Worm (Caenorhabditis elegans): ENCODE data around the gene C02E7.8.

Gene C02E7.8

DNA sequence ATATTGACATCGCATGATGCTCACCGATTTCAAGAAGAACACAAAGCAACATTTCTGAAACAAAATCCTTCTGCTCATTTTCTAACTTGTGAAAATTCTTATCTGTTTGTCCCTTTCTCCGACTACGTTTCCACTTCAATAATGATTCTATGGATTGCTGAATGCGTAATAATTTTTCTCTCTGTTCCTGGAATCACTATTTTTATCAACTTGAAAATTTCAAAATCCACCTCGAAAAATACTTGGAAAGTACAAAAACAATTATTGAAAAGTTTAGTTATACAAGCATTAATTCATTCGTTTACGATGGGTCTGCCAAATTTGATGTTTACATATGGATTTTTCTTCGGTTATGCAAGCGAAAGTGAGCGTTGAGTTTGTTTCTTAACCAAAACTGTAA is 1.4 kb upstream of the C02E7.8 start, which contains the start of gene srh-22:
TSS of gene srh-22 (plus strand) at position 301 of the 400 bp plus-strand sequence.
- no peak for TF ChIP-seq hmbx-1 (tag; optimal IDR thresholded peaks at IDR 0.05)
- no peak for TF ChIP-seq F13C5.2 (tag; optimal IDR thresholded peaks at IDR 0.05)
- no peak for TF ChIP-seq sea-1 (GFP tag; conservative IDR thresholded peaks at IDR 0.05)
- no peak for TF ChIP-seq scrt-1 (GFP tag; IDR thresholded peaks at IDR 0.05)
- no peak for TF ChIP-seq tbx-11 (GFP tag; IDR thresholded peaks at IDR 0.05)

DNA sequence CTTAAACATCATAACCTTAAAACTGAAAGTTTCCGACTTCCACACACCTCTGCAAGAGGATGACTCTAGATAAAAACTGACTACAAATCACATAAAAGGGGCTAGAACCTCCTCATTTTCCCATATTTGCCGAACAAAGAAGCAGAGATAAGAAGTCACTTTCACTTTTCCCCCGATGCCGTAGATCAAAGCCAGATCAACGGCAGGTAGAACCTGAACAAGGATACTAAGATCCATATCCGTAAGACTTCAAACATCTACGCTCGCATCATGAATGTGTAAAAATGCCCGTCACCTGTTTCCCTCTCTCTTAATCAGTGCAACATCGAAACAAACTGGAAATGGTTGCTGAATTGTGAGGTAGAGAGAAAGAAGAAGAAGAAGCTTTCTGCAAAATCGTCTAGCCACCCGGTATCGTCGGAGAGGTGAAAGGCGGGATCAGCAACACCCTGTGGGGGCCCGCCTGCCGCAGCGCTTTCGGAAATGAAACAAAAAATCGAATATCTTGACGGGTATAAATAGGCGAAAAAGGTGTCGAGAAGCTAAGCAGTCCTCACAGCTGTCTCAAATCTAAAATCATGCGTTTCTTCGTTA is 1.8 kb downstream of the C02E7.8 start, which contains the start of gene C02E7.6:
TSS of gene C02E7.6 (plus strand) at position 544 of the 594 bp plus-strand sequence.
- no peak for TF ChIP-seq flt-1 (GFP tag; IDR thresholded peaks at IDR 0.05)
- no peak for TF ChIP-seq ceh-13 (GFP tag; optimal IDR thresholded peaks at IDR 0.05)
- TF ChIP-seq pes-1 (GFP tag; IDR thresholded peaks at IDR 0.05): no peak
- TF ChIP-seq B0310.2 (tag; optimal IDR thresholded peaks at IDR 0.05): no peak
- TF ChIP-seq sea-1 (GFP tag; conservative IDR thresholded peaks at IDR 0.05): no peak
- no peak for TF ChIP-seq ceh-36 (tag; optimal IDR thresholded peaks at IDR 0.05)
- no peak for TF ChIP-seq tbx-11 (GFP tag; IDR thresholded peaks at IDR 0.05)
- TF ChIP-seq hmbx-1 (tag; optimal IDR thresholded peaks at IDR 0.05): no peak

DNA sequence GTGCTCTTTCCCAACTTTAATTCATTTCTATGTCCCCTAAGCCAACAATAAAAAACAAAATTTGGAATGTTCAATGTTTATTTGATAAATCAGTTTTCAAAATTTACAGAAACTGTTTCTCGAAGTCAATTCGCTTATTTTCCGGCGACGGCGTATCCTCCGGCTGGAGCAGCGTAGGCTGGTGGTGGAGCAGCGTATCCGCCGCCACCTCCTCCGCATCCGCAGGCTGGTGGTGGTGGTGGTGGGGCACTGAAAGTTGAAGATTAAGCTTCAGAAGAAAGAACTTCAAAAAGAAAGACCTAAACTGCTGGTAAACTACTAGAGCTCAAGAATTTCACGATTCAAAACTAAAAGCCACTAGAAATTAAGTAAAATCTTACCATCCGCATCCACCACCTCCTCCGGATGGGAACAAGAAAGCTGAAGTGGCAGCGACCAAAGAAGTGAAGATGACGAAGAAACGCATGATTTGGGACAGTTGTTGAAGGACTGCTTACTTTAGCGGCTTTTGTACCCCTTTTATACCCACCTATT is 2.4 kb downstream of the C02E7.8 start, which contains the start of gene C02E7.7:
TSS of gene C02E7.7 (minus strand) at position 484 of the 534 bp plus-strand sequence.
- TF ChIP-seq aly-1 (tag; optimal IDR thresholded peaks at IDR 0.05) (no peak), tra-4 (tag; optimal IDR thresholded peaks at IDR 0.05) (no peak), hnd-1 (tag; optimal IDR thresholded peaks at IDR 0.05) (no peak)

DNA sequence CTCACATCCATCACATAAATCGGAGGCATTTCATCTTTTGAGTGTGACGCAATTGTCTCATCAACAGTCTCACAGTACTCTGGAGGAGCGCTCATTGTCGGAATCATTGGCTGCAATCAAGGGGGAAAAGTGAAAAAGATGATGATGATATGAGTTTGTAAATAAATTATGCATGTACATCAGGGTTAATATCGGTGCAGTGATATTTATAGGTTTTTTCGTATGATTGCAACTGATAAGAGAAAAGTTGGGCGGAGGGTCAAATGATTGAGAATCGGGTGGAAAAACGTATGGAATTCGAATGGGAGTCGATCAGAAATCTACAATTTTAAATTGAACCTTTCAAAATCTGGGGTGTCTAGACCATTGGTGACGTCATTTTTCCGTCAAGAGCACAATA is 5.7 kb downstream of the C02E7.8 start, which contains the start of gene H23N18.6:
TSS of gene H23N18.6 (minus strand) at position 201 of the 400 bp plus-strand sequence.
- TF ChIP-seq ceh-36 (tag; optimal IDR thresholded peaks at IDR 0.05): no peak
- TF ChIP-seq hmg-4 (GFP tag; optimal IDR thresholded peaks at IDR 0.05): no peak
- no peak for TF ChIP-seq ceh-13 (GFP tag; optimal IDR thresholded peaks at IDR 0.05)
- no peak for TF ChIP-seq hnd-1 (tag; optimal IDR thresholded peaks at IDR 0.05)
- TF ChIP-seq ama-1 (optimal IDR thresholded peaks at IDR 0.05): no peak
- TF ChIP-seq aly-1 (tag; optimal IDR thresholded peaks at IDR 0.05): no peak
- no peak for TF ChIP-seq pes-1 (GFP tag; IDR thresholded peaks at IDR 0.05)
- no peak for TF ChIP-seq scrt-1 (GFP tag; IDR thresholded peaks at IDR 0.05)
- no peak for TF ChIP-seq sea-1 (GFP tag; conservative IDR thresholded peaks at IDR 0.05)
- TF ChIP-seq ets-7 (tag; optimal IDR thresholded peaks at IDR 0.05): no peak
- no peak for TF ChIP-seq hmbx-1 (tag; optimal IDR thresholded peaks at IDR 0.05)

DNA sequence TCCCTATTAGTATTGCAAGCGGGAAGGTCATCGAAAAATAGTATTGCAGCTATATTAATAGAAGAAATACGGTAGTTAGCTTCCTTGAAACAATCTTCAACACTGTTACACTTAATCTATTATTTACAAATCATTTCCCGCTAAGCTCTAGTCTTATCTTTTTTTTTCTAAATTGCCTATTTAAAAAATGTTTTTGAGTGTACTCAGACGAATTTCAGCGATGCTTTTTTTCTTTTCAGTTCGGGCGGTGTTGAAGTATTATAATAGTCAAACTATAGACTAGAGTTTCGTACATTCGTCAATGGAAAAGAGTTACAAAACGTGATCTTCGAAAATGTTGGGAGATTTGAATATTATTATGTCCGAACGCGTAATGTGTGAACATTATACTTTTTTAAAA is 6.7 kb downstream of the C02E7.8 start:
- TF ChIP-seq sea-1 (GFP tag; conservative IDR thresholded peaks at IDR 0.05): no peak

DNA sequence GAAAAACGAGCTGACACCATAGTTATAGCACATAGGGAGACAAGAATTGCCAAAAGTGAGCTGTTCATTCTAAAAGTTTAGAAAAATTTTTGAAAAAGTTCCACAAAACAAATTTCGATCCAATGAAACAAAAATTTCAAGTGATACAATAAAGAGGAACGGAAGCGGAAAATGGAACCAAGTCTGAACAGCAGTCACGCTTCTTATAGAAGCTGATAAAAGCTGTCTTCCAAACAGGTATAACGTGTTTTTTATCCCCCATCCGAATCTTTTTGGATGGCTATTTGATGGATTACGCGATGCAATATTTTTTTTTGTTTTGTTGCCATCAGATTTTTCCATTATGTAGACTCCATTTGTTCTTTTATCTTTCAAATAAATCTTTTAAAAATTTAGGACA is 8.3 kb downstream of the C02E7.8 start, which contains the start of gene H23N18.5:
TSS of gene H23N18.5 (minus strand) at position 69 of the 400 bp plus-strand sequence.
- TF ChIP-seq F13C5.2 (tag; optimal IDR thresholded peaks at IDR 0.05) (no peak), tbx-37 (GFP tag; conservative IDR thresholded peaks at IDR 0.05) (no peak), hmbx-1 (tag; optimal IDR thresholded peaks at IDR 0.05) (no peak), sea-1 (GFP tag; conservative IDR thresholded peaks at IDR 0.05) (no peak), tra-4 (tag; optimal IDR thresholded peaks at IDR 0.05) (no peak), aly-1 (tag; optimal IDR thresholded peaks at IDR 0.05) (no peak)

DNA sequence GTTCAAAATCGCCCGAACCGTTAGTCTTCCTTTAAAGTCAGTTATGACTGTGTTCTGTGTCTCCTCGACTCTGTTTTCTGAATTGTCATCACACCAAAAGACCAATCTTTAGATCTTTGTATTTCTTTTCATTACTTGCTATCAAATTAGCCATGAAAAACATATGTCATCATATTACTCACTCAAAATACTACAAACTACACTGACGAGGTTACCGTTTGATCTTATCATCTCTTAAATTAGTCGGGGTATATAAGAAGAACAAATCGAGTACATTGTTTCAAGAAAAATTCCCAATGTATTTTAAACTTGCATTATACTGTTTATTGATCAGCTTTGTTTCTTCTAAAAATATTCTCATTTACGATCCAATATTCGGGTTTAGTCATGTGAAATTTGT is 12.0 kb downstream of the C02E7.8 start, which contains the start of gene ugt-13:
TSS of gene ugt-13 (plus strand) at position 294 of the 400 bp plus-strand sequence.
- TF ChIP-seq tra-4 (tag; optimal IDR thresholded peaks at IDR 0.05): no peak
- no peak for TF ChIP-seq scrt-1 (GFP tag; IDR thresholded peaks at IDR 0.05)
- TF ChIP-seq tbx-11 (GFP tag; IDR thresholded peaks at IDR 0.05): no peak
- no peak for TF ChIP-seq tbx-37 (GFP tag; conservative IDR thresholded peaks at IDR 0.05)
- TF ChIP-seq ama-1 (optimal IDR thresholded peaks at IDR 0.05): no peak
- TF ChIP-seq hmbx-1 (tag; optimal IDR thresholded peaks at IDR 0.05): no peak
- no peak for TF ChIP-seq F13C5.2 (tag; optimal IDR thresholded peaks at IDR 0.05)
- TF ChIP-seq ets-7 (tag; optimal IDR thresholded peaks at IDR 0.05): no peak
- no peak for TF ChIP-seq ceh-36 (tag; optimal IDR thresholded peaks at IDR 0.05)
- no peak for TF ChIP-seq ceh-13 (GFP tag; optimal IDR thresholded peaks at IDR 0.05)
- no peak for TF ChIP-seq sea-1 (GFP tag; conservative IDR thresholded peaks at IDR 0.05)
- TF ChIP-seq flt-1 (GFP tag; IDR thresholded peaks at IDR 0.05): no peak
- TF ChIP-seq B0310.2 (tag; optimal IDR thresholded peaks at IDR 0.05): no peak
- no peak for TF ChIP-seq hmg-4 (GFP tag; optimal IDR thresholded peaks at IDR 0.05)
- no peak for TF ChIP-seq hnd-1 (tag; optimal IDR thresholded peaks at IDR 0.05)
- no peak for TF ChIP-seq aly-1 (tag; optimal IDR thresholded peaks at IDR 0.05)
- no peak for TF ChIP-seq pes-1 (GFP tag; IDR thresholded peaks at IDR 0.05)

DNA sequence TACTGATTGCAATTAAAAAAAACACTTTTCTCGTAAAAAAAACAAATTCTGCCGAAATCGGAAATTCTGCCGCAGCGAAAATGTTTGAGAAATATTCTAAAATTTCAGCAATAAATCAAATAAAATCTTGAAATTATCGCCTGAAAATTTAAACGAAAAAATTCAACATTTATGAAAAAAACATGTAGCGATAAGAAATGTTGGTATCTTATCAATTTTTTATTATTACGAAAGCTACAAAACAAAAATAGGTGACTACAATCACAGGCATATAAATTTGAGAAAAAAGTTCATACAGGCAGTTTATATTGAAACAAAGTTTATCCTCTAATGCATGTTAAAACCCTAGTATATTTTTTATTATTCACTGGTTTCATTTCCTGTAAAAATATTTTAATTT is 14.6 kb downstream of the C02E7.8 start, which contains the start of gene ugt-14:
TSS of gene ugt-14 (plus strand) at position 301 of the 400 bp plus-strand sequence.
- no peak for TF ChIP-seq ceh-36 (tag; optimal IDR thresholded peaks at IDR 0.05)
- TF ChIP-seq hnd-1 (tag; optimal IDR thresholded peaks at IDR 0.05): no peak
- TF ChIP-seq F13C5.2 (tag; optimal IDR thresholded peaks at IDR 0.05): no peak
- no peak for TF ChIP-seq tbx-11 (GFP tag; IDR thresholded peaks at IDR 0.05)
- TF ChIP-seq hmg-4 (GFP tag; optimal IDR thresholded peaks at IDR 0.05): no peak
- no peak for TF ChIP-seq ama-1 (optimal IDR thresholded peaks at IDR 0.05)
- TF ChIP-seq scrt-1 (GFP tag; IDR thresholded peaks at IDR 0.05): no peak
- TF ChIP-seq aly-1 (tag; optimal IDR thresholded peaks at IDR 0.05): no peak
- TF ChIP-seq tbx-37 (GFP tag; conservative IDR thresholded peaks at IDR 0.05): no peak
- no peak for TF ChIP-seq pes-1 (GFP tag; IDR thresholded peaks at IDR 0.05)
- TF ChIP-seq B0310.2 (tag; optimal IDR thresholded peaks at IDR 0.05): no peak
- TF ChIP-seq ets-7 (tag; optimal IDR thresholded peaks at IDR 0.05): no peak

All from whole organism, early embryonic.